Fruit fly (Drosophila melanogaster) whole organism, larva: ENCODE results near the gene Gr77a.

ENCODE experiments used
- noc ChIP-seq: fragments of 200-800 bp; sonication (Bioruptor generic); optimal IDR thresholded peaks from 3 replicates; lab custom pipeline; 2019; ENCODE audit warnings: missing biosample characterization, mild to moderate bottlenecking, missing genetic modification characterization, moderate library complexity

Gr77a gene

DNA sequence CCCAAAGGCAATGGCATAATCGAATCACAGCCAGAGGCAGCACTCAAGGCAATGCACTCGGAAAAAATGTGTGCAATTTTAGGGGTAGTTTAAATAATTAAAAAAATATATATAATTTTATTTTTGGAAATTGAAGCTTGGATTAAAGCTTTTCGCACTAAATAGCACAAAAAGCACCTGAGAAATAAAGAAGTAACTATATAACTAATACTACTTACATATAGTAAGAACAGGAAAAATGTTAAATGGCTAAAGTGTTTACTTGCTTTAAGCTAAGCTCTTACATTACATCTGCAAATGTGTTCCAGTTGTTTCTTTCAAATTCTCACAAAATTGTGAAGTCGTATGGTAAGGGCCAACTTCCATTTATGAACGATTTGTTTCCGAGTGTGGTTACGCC is at the start of gene Gr77a:
TSS of gene Gr77a (minus strand) at position 17 of the 400 bp plus-strand sequence.
- TF ChIP-seq noc (tag; lab: Kevin White, UChicago), result no peak

DNA sequence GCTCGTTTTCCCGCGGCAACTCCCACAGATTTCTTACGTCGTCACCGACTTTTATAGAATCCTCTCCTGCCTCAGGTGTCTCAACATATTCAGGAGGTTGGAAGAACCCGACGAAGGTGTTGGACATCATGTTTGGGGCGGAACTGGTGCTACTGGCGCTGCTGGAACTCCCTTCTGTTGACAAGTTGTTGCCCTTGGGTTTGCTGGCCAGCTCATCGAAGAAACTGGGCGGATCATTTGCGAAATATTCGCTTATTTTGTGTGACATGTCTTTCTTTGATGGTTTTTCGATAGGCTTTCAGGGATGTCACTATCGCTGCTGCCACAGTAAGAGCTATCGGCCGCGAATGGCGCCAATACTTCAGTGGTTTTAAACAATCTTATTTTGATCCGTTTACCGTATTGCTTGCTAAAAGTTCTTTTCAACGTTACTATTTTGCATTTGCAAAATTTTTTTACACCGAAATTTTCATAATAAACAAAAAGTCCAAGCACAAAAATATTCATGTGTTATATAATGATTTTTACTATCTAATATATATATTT is 48.7 kb upstream of the Gr77a start, which contains the start of gene CG11396:
TSS of gene CG11396 (minus strand) at position 303 of the 546 bp plus-strand sequence.
- no peak for TF ChIP-seq noc (tag; lab: Kevin White, UChicago)

DNA sequence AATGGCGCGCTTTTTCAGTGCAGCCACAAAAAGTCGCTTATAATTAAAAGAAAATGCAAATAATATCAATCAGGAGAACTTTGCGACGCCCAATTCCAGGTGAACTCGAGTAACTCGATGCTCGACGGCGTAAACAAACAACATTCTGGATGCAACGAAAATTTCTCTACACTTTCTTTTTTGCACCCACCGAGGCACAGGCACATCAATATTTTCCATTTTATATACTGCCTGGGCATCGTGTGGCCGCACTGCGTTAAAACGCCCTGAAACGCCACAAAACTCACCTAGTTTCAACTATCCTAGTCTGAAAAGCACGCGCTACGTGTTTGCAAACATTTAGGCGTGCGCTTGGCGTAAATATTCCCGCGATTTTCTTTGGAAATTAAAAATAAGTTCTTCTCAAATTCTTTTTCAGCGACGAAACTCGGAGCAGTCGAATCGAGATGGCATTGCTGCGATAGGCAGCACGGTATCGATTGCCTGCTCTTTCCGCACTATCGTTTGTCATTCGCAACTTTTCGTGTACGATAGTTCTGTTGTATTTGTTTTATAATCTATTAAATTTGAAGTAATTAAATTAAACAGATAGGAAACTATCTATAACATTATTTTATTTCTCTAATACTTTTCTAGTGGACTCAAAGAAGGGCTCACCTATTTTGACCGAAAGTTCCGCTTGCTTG is 46.7 kb upstream of the Gr77a start, which contains the start of gene Pcif1:
TSS of gene Pcif1 (minus strand) at position 456 of the 686 bp plus-strand sequence.
- no peak for TF ChIP-seq noc (tag; lab: Kevin White, UChicago)

DNA sequence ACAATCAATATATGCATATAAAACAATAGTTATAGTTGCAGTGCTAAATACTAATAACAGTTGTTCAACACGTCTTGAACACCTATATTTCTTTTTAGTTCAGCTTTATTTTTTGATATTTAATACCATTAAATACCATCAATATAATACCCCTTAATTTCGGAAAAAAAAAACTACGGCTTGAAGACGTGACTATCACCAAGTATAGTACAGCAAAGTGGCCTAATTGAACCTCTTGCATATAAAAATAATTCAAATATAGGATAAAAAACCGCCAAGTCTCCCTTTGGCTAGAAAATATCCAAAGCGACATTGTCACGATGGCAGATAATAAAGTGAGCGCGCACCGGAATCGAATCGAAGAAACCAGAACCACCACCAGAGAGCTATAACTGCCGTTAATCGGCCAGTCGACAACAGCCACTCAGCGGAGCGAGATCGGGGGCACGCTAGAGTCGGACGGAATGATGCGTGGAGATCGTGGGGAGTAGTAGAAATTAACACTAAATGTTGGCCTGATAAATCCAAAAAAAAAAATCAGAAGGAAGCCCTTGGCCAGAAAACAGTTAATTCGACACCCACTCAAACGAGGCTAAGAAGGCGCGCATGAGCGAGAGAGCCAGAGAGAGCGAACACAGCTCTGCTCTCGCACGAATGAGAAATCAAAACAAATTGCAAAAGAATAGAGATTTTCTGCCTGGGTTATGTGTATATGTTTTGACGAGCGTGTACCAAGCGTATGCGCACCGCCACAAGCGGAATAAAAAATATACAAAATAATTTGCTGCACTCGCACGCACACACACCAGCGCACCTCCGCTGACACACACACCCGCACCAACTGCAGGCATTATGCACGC is 45.8 kb upstream of the Gr77a start:
- TF ChIP-seq noc (tag; lab: Kevin White, UChicago), result peak; percentile 66

DNA sequence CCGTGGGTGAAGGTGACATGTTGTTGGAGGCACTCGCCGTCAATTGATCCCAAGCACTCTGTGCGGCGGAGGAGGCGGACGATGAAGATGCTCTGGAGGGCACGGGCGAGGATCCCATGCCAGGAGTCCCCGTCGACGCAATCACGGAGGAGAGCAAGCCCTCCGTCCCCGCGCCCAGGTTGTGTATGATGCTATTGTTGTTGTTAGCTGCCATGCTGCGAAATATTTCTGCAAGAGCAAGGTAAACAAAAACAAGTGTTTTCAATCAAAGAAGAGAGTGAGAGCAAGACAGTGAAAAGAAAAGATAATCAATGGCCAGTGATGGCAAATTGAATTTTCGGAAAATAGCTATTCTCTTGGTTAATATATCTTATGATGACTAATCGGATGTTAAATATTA is 45.2 kb upstream of the Gr77a start:
- TF ChIP-seq noc (tag; lab: Kevin White, UChicago), result no peak

DNA sequence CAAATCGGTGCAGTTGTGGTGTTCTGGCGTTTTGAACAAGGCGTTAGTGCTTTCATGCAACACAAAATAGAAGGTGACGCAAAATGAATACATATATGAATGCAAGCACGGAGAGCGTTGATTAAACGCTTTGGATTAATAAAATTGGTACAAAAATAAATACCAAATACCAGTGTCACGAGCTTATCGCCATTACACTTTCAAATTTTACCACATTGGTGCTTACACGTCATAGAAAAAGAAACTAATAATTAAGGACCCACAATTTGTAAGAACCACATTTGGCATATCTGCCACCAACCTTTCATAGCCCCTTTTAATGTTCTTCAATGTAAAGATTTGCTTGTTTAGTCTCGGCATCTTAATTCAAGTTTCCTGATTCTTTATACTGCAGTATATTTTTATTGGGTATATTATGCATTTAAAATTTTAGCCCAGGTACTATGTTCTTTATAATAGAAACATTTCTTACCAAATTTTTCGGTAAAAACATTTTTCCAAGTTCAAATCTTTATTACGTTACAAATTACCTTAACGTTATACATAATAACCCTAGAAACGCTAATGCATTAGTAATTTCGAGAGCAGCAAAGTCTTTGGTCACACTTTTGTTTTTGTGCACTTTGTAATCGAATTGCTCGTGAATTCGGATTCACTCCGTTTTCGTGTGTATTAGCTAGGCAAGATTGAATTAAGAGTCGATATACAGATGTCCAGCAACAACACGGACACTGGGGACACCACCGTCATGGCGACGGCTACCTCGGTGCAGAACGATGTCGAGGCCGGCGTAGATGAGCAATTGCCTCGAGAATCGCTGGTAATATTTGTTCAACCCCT is 39.2 kb upstream of the Gr77a start, which contains the start of the genes Pex16 and Pex14:
TSS of gene Pex16 (minus strand) at position 41 of the 840 bp plus-strand sequence.
TSS of gene Pex14 (plus strand) at position 576 of the 840 bp plus-strand sequence.
- no peak for TF ChIP-seq noc (tag; lab: Kevin White, UChicago)

DNA sequence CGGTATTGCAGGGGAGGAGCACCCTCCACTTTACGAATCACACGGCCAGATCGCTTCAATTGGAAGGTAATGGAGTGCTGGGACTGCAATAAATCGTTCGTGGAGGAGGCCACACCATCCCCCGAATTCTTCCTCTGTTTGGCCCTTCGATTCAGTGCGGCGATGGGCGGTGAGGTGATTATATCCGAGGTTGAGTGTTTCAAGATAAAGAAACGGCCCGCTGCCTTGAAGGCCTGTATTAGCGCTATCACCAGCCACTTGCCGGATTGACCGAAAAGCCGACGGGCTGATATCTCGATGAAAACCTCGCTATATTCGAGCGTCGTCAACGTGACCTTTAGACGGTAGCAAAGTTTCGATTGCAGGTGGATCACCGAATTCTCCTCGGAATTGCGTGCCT is 38.3 kb upstream of the Gr77a start:
- no peak for TF ChIP-seq noc (tag; lab: Kevin White, UChicago)

DNA sequence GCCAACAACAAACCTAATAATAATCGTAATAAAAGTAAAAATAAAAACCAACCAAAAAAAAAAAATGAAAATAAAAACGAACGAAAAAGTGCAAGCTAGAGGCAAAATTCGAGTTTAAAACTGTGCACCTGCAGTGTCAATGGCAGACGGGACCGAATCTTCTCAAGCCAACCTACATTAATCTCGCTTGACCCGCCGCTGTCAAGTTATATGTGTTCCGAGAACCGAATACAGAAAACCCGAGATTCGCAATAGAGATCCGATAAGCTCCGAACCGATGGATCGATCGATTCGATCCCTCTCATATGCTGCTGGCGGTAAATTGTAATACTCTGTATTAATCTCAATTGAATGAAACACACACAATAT is 33.4 kb upstream of the Gr77a start:
- no peak for TF ChIP-seq noc (tag; lab: Kevin White, UChicago)

DNA sequence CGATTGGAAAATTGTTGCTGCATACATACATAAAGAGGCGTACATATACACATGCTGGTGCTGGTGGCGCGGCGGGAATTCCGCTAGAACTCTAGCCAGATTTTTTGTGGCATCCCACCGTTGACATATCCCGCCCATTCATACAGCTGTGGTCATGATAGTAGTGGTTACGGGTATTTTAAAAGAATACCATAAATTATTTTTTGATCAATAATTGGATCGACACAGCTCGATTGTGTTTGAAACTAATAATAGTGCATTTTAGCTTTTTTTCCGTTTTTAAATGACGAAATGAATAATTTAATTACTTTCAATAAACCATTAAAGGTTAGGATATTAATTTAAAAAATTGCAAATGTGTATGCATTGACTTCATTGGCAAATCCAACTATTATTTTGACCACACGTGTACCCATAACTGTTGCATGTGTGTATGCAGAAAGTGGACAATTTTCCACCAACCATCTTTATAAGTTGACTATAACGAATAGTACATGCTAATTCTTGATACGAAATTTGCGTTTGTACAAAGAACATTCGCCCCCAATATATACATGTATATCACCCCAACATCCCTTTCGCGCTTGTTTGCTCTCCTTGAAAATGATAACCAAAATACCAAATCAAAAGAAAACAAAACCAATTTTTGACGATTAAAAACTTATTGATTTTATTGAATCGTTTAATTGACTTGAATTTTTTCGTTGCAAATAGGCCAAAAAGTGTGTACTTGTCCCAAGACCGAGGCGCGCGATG is 32.8 kb upstream of the Gr77a start:
- peak; percentile 38 for TF ChIP-seq noc (tag; lab: Kevin White, UChicago)

DNA sequence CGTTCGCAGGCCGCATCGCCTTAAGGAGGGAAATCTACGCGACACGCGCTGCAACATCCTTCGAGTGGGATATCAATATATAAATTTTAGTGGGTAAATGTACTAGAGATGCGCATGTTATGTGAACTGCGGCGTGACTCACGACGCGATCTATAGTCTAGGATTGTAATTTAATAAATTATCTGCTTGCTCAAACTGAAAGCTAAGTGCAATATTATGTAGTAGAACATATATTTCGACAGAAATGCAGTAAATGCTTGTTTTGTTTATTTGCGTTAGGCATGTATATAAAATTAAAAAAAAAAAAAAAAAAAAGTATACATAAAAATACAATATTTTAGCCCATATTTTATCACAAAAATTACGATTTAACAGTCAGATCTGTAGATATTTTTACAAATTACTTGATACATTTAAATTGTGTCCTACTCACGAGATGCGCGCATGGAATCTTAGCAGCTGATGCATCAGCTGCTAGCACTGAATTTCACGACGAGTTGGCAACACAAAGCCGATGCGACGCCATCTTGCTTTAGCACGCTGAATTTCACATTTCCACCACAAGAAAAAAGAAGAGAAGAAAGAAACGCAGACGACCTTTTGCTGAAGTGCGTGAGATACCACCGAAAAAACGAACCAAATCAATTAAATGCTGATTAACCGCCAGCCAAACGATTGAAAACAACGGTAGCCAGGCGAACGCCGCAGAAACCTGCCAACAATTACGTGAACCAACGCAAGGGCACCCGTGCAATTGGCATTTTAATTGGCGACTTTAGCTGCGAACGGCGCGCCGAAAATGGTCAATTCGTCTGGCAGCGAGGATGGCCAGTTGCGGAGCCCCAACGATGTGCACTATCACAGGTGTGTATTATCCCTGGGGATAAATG is 32.0 kb upstream of the Gr77a start, which contains the start of the genes CG4042 and Pitslre:
TSS of gene CG4042 (minus strand) at position 507 of the 890 bp plus-strand sequence.
TSS of gene Pitslre (plus strand) at position 528 of the 890 bp plus-strand sequence.
- TF ChIP-seq noc (tag; lab: Kevin White, UChicago), result no peak

DNA sequence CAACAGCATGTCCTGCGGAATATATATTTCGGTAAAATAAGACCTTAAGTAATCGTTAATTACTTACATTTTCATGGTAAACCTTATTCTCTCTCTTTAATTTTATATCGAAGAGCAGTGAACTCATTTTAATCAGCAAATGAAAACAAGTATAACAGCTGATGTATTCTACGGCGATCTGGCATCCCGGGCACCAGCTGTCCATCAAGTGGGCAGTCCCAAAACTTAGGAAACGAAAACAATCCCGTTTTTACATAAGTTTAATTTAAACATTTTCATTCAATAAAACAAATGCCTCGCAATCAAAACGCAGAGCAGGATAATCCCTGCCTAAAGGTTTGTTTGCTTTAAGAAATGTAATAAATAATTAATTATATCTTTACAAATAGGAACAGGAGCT is 30.1 kb upstream of the Gr77a start, which contains the start of the genes CG4074 and CG4186:
TSS of gene CG4074 (minus strand) at position 151 of the 400 bp plus-strand sequence.
TSS of gene CG4186 (plus strand) at position 237 of the 400 bp plus-strand sequence.
- TF ChIP-seq noc (tag; lab: Kevin White, UChicago), result no peak

DNA sequence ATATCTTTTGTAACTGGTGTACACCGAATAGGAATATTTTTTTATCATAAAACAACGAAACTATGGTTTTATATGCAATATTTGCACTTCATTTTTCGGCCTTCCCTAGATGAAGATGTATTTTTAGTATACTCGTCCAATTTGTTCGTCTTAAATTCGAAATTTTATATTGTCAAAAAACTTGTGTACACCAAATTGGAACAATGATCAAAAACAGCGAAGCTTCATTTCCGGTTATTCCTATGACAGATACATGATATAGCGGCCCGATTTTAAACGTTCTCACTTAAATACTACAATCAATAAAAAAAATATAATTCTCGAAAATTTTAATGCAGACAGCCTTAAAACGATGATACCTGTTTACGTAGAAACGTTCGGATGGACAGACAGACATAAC is 28.0 kb upstream of the Gr77a start:
- no peak for TF ChIP-seq noc (tag; lab: Kevin White, UChicago)

DNA sequence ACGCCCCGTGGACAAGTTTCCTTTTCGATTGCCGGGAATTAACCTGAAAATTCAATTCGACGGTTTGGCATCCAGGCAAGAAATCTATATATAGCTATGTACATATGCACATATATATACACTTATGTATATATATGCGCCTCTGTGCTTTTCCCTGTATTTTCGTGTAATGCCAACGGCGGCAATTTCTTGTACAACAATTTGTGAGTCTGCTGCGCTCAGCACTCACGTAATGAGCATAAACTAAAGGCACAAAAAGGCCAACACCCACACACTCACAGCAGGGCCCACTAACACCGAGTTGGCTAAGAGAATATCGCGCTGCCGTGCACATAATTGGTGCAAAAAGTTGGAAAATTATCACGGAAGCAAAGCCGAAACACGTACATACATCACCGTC is 22.3 kb upstream of the Gr77a start:
- TF ChIP-seq noc (tag; lab: Kevin White, UChicago), result no peak
